Fruit fly (Drosophila melanogaster) whole organism, adult: ENCODE measurements around the gene Fic.

Experiments
- CG11617 ChIP-seq: fragments of 200-800 bp; sonication (Bioruptor generic); optimal IDR thresholded peaks from 2 replicates; lab custom pipeline; 2017; ENCODE audit warnings: mild to moderate bottlenecking, missing biosample characterization, missing genetic modification reagents, missing genetic modification characterization
- CG12768 ChIP-seq: fragments of 200-800 bp; sonication (Bioruptor generic); optimal IDR thresholded peaks from 2 replicates; lab custom pipeline; 2017; ENCODE audit warnings: missing biosample characterization, missing genetic modification characterization, mild to moderate bottlenecking, moderate library complexity, missing genetic modification reagents
- CG1620 ChIP-seq: fragments of 200-800 bp; sonication (Bioruptor generic); optimal IDR thresholded peaks from 2 replicates; lab custom pipeline; 2016; ENCODE audit warnings: missing biosample characterization, missing genetic modification characterization
- pad ChIP-seq: fragments of 200-800 bp; sonication (Bioruptor generic); optimal IDR thresholded peaks from 3 replicates; lab custom pipeline; 2017; ENCODE audit warnings: missing biosample characterization, missing genetic modification characterization, mild to moderate bottlenecking, moderate library complexity, missing genetic modification reagents
- tj ChIP-seq: fragments of 200-800 bp; sonication (Bioruptor generic); optimal IDR thresholded peaks from 3 replicates; lab custom pipeline; 2017; ENCODE audit warnings: missing biosample characterization, mild to moderate bottlenecking, missing genetic modification characterization, moderate library complexity

DNA sequence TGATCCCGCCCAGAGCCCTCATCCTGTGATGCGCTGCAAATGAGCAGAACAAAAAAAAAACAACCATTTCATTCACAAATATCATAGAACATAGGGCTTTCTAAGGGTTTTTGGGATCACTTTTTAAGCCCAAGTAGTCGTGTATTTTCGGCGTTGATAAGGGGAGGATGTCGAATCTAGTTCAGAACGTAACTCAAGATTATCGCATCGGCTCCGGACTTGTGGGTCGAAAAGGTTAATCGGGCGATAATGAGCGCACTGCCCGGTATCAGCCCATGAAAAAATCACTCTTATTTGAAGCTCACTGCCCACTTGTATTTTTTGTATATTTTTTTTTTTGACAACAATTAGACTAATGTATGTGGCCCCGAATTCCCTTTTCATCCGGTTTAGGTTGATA, 1.6 kb upstream of the Fic start:
- TF ChIP-seq pad (no peak), CG12768 (GFP tag; lab: Kevin White, UChicago) (no peak), CG11617 (GFP tag; lab: Kevin White, UChicago) (no peak), CG1620 (no peak), tj (GFP tag; lab: Kevin White, UChicago) (no peak)
